Worm (Caenorhabditis elegans) whole organism, L4 larva: ENCODE data around the gene msra-1.

Experiments used
- D1046.2 ChIP-seq: fragments of 200-800 bp; sonication (Bioruptor generic); IDR thresholded peaks from 2 replicates; pipeline ENCODE4 v1.3.6; 2022; ENCODE audit warnings: missing genetic modification characterization, missing compliant biosample characterization
- F10B5.3 ChIP-seq: sonication (generic microtip); optimal IDR thresholded peaks from 2 replicates; lab custom pipeline; 2016; ENCODE audit warnings: mild to moderate bottlenecking, missing genetic modification characterization, missing compliant biosample characterization
- F44E2.7 ChIP-seq: fragments of 200-800 bp; sonication (Bioruptor generic); IDR thresholded peaks from 2 replicates; pipeline ENCODE4 v2.1.2; 2022; ENCODE audit warnings: missing genetic modification characterization, missing compliant biosample characterization
- F49E8.2 ChIP-seq: sonication (generic microtip); optimal IDR thresholded peaks from 2 replicates; lab custom pipeline; 2016; ENCODE audit warnings: missing compliant biosample characterization, mild to moderate bottlenecking, missing genetic modification characterization, borderline replicate concordance
- R02D3.7 ChIP-seq: fragments of 150-350 bp; sonication (generic microtip); optimal IDR thresholded peaks from 3 replicates; lab custom pipeline; 2014; ENCODE audit warnings: missing biosample characterization, missing genetic modification characterization
- T26A8.4 ChIP-seq: fragments of 200-800 bp; sonication (Bioruptor generic); IDR thresholded peaks from 2 replicates; pipeline ENCODE4 v1.3.6; 2022; ENCODE audit warnings: missing genetic modification characterization, missing compliant biosample characterization
- Y5F2A.4 ChIP-seq: fragments of 200-800 bp; sonication (Bioruptor generic); optimal IDR thresholded peaks from 2 replicates; lab custom pipeline; 2018; ENCODE audit warnings: mild to moderate bottlenecking, missing genetic modification characterization, missing compliant biosample characterization
- ZK337.2 ChIP-seq: fragments of 200-800 bp; sonication (Bioruptor generic); IDR thresholded peaks from 2 replicates; pipeline ENCODE4 v1.3.6; 2022; ENCODE audit warnings: missing genetic modification reagents, missing genetic modification characterization, missing compliant biosample characterization
- aha-1 ChIP-seq: fragments of 150-350 bp; peaks from one replicate; lab custom pipeline; 2014; ENCODE audit warnings: missing biosample characterization, missing genetic modification characterization
- aly-2 ChIP-seq: sonication (generic microtip); optimal IDR thresholded peaks from 2 replicates; lab custom pipeline; 2018; ENCODE audit warnings: missing biosample characterization, missing genetic modification characterization
- ama-1 ChIP-seq: fragments of 150-350 bp; optimal IDR thresholded peaks from 2 replicates; lab custom pipeline; 2014; ENCODE audit warnings: inconsistent platforms, mixed read lengths
- arid-1 ChIP-seq: fragments of 200-800 bp; sonication (Bioruptor generic); conservative IDR thresholded peaks from 2 replicates; pipeline ENCODE4 v1.3.6; 2022; ENCODE audit warnings: missing genetic modification reagents, missing genetic modification characterization, missing compliant biosample characterization
- attf-4 ChIP-seq: sonication (generic microtip); optimal IDR thresholded peaks from 3 replicates; lab custom pipeline; 2017; ENCODE audit warnings: missing biosample characterization, missing genetic modification characterization
- ceh-20 ChIP-seq: fragments of 200-800 bp; sonication (Bioruptor generic); IDR thresholded peaks from 2 replicates; pipeline ENCODE4 v1.3.6; 2022; ENCODE audit warnings: missing genetic modification reagents, missing genetic modification characterization, missing compliant biosample characterization
- ceh-28 ChIP-seq: fragments of 150-350 bp; optimal IDR thresholded peaks from 2 replicates; lab custom pipeline; 2014; ENCODE audit warnings: missing biosample characterization, missing genetic modification reagents, missing genetic modification characterization
- ceh-32 ChIP-seq: sonication (generic microtip); optimal IDR thresholded peaks from 2 replicates; lab custom pipeline; 2016; ENCODE audit warnings: mild to moderate bottlenecking, missing genetic modification characterization, missing compliant biosample characterization; ENCODE audit not compliant: poor library complexity
- ceh-44 ChIP-seq: fragments of 200-800 bp; sonication (Bioruptor generic); IDR thresholded peaks from 2 replicates; pipeline ENCODE4 v1.3.6; 2022; ENCODE audit warnings: missing genetic modification reagents, missing genetic modification characterization, missing compliant biosample characterization
- ceh-62 ChIP-seq: sonication (generic microtip); optimal IDR thresholded peaks from 2 replicates; lab custom pipeline; 2017; ENCODE audit warnings: missing biosample characterization, missing genetic modification characterization
- ceh-82 ChIP-seq: sonication (generic microtip); optimal IDR thresholded peaks from 2 replicates; lab custom pipeline; 2017; ENCODE audit warnings: missing biosample characterization, missing genetic modification characterization
- ctbp-1 ChIP-seq: fragments of 200-800 bp; sonication (Bioruptor generic); IDR thresholded peaks from 2 replicates; pipeline ENCODE4 v1.3.6; 2022; ENCODE audit warnings: missing genetic modification reagents, missing genetic modification characterization, missing compliant biosample characterization
- daf-19 ChIP-seq: fragments of 200-800 bp; sonication (Bioruptor generic); conservative IDR thresholded peaks from 2 replicates; pipeline ENCODE4 v1.3.6; 2022; ENCODE audit warnings: missing genetic modification characterization, missing compliant biosample characterization
- daf-8 ChIP-seq: fragments of 200-800 bp; sonication (Bioruptor generic); IDR thresholded peaks from 2 replicates; pipeline ENCODE4 v1.3.6; 2022; ENCODE audit warnings: missing genetic modification characterization, missing compliant biosample characterization
- dmd-8 ChIP-seq: fragments of 200-800 bp; sonication (Bioruptor generic); IDR thresholded peaks from 2 replicates; pipeline ENCODE4 v1.3.6; 2022; ENCODE audit warnings: missing genetic modification characterization, missing compliant biosample characterization
- dmd-9 ChIP-seq: fragments of 200-800 bp; sonication (Bioruptor generic); IDR thresholded peaks from 2 replicates; pipeline ENCODE4 v1.3.6; 2022; ENCODE audit warnings: missing genetic modification reagents, missing genetic modification characterization, missing compliant biosample characterization
- egl-43 ChIP-seq: fragments of 200-800 bp; sonication (Bioruptor generic); IDR thresholded peaks from 2 replicates; pipeline ENCODE4 v1.3.6; 2022; ENCODE audit warnings: missing genetic modification reagents, missing genetic modification characterization, missing compliant biosample characterization
- fkh-10 ChIP-seq: fragments of 150-350 bp; optimal IDR thresholded peaks from 2 replicates; lab custom pipeline; 2014; ENCODE audit warnings: missing biosample characterization, missing genetic modification reagents, missing genetic modification characterization
- gei-8 ChIP-seq: fragments of 200-800 bp; sonication (Bioruptor generic); optimal IDR thresholded peaks from 2 replicates; lab custom pipeline; 2018; ENCODE audit warnings: mild to moderate bottlenecking, missing genetic modification characterization, missing compliant biosample characterization
- hlh-11 ChIP-seq: fragments of 200-800 bp; sonication (Bioruptor generic); optimal IDR thresholded peaks from 2 replicates; lab custom pipeline; 2018; ENCODE audit warnings: mild to moderate bottlenecking, missing genetic modification characterization, missing compliant biosample characterization
- jun-1 ChIP-seq: fragments of 150-350 bp; optimal IDR thresholded peaks from 2 replicates; lab custom pipeline; 2014; ENCODE audit warnings: missing biosample characterization, missing genetic modification reagents, missing genetic modification characterization
- lim-7 ChIP-seq: fragments of 200-800 bp; sonication (Bioruptor generic); IDR thresholded peaks from 2 replicates; pipeline ENCODE4 v1.3.6; 2022; ENCODE audit warnings: missing genetic modification characterization, missing compliant biosample characterization
- lin-13 ChIP-seq: fragments of 150-350 bp; optimal IDR thresholded peaks from 2 replicates; lab custom pipeline; 2014; ENCODE audit warnings: missing biosample characterization, missing genetic modification reagents, missing genetic modification characterization
- lin-39 ChIP-seq: fragments of 150-350 bp; optimal IDR thresholded peaks from 2 replicates; lab custom pipeline; 2014; ENCODE audit warnings: missing biosample characterization, missing genetic modification reagents, missing genetic modification characterization
- lsy-2 ChIP-seq, 2 experiments: fragments of 150-350 bp in 1 of 2; sonication (generic microtip) in 1 of 2; optimal IDR thresholded peaks; 2 replicates each; lab custom pipeline; 2014 to 2017; ENCODE audit warnings: missing biosample characterization in 2 of 2, missing genetic modification characterization in 2 of 2
- madf-5 ChIP-seq, 2 experiments: fragments of 200-800 bp; sonication (Bioruptor generic); IDR thresholded peaks; 2 replicates each; pipeline ENCODE4 v1.3.6; 2022; ENCODE audit warnings: missing compliant biosample characterization in 2 of 2, missing genetic modification characterization in 2 of 2
- mep-1 ChIP-seq: fragments of 150-350 bp; sonication (generic microtip); optimal IDR thresholded peaks from 3 replicates; lab custom pipeline; 2014; ENCODE audit warnings: missing biosample characterization, missing genetic modification characterization
- mxl-2 ChIP-seq: fragments of 200-800 bp; sonication (Bioruptor generic); conservative IDR thresholded peaks from 2 replicates; pipeline ENCODE4 v1.3.6; 2022; ENCODE audit warnings: missing genetic modification reagents, missing genetic modification characterization, missing compliant biosample characterization
- nhr-111 ChIP-seq: fragments of 200-800 bp; sonication (Bioruptor generic); optimal IDR thresholded peaks from 2 replicates; lab custom pipeline; 2018; ENCODE audit warnings: mild to moderate bottlenecking, missing genetic modification characterization, missing compliant biosample characterization
- nhr-237 ChIP-seq: sonication (generic microtip); optimal IDR thresholded peaks from 2 replicates; lab custom pipeline; 2017; ENCODE audit warnings: missing biosample characterization, missing genetic modification characterization
- nhr-25 ChIP-seq: sonication (generic microtip); optimal IDR thresholded peaks from 2 replicates; lab custom pipeline; 2017; ENCODE audit warnings: missing genetic modification characterization, mild to moderate bottlenecking, missing compliant biosample characterization, antibody characterized with exemption, moderate library complexity, borderline replicate concordance; ENCODE audit not compliant: insufficient read depth
- nhr-28 ChIP-seq: fragments of 150-350 bp; optimal IDR thresholded peaks from 2 replicates; lab custom pipeline; 2014; ENCODE audit warnings: missing biosample characterization, missing genetic modification characterization
- nhr-6 ChIP-seq: fragments of 150-350 bp; optimal IDR thresholded peaks from 2 replicates; lab custom pipeline; 2014; ENCODE audit warnings: missing biosample characterization, missing genetic modification characterization
- nhr-77 ChIP-seq: fragments of 150-350 bp; optimal IDR thresholded peaks from 2 replicates; lab custom pipeline; 2014; ENCODE audit warnings: missing biosample characterization, missing genetic modification characterization
- pha-4 ChIP-seq, 2 experiments: fragments of 150-350 bp in 1 of 2; fragments of 200-800 bp in 1 of 2; sonication (Bioruptor generic) in 1 of 2; IDR thresholded peaks in 1 of 2; optimal IDR thresholded peaks in 1 of 2; 2 replicates each; pipeline versions ENCODE4 v1.3.6 to Lab custom; 2014 to 2022; ENCODE audit warnings: missing genetic modification characterization in 2 of 2, missing genetic modification reagents in 2 of 2, missing biosample characterization in 1 of 2, missing compliant biosample characterization in 1 of 2
- php-3 ChIP-seq: fragments of 200-800 bp; sonication (Bioruptor generic); IDR thresholded peaks from 2 replicates; pipeline ENCODE4 v1.3.6; 2022; ENCODE audit warnings: missing genetic modification reagents, missing genetic modification characterization, missing compliant biosample characterization
- pqm-1 ChIP-seq: sonication (generic microtip); optimal IDR thresholded peaks from 2 replicates; lab custom pipeline; 2017; ENCODE audit warnings: missing biosample characterization, missing genetic modification characterization
- set-16 ChIP-seq: fragments of 200-800 bp; sonication (Bioruptor generic); IDR thresholded peaks from 2 replicates; pipeline ENCODE4 v1.3.6; 2022; ENCODE audit warnings: missing genetic modification reagents, missing genetic modification characterization, missing compliant biosample characterization
- skn-1 ChIP-seq: fragments of 150-350 bp; optimal IDR thresholded peaks from 2 replicates; lab custom pipeline; 2014; ENCODE audit warnings: missing biosample characterization, missing genetic modification characterization
- unc-130 ChIP-seq: sonication (generic microtip); optimal IDR thresholded peaks from 2 replicates; lab custom pipeline; 2016; ENCODE audit warnings: missing genetic modification reagents, missing genetic modification characterization, missing compliant biosample characterization
- unc-39 ChIP-seq: sonication (generic microtip); optimal IDR thresholded peaks from 2 replicates; lab custom pipeline; 2017; ENCODE audit warnings: missing biosample characterization, missing genetic modification characterization
- vab-7 ChIP-seq: fragments of 200-800 bp; sonication (Bioruptor generic); IDR thresholded peaks from 2 replicates; pipeline ENCODE4 v1.3.6; 2022; ENCODE audit warnings: missing genetic modification reagents, missing genetic modification characterization, missing compliant biosample characterization
- zfp-3 ChIP-seq: fragments of 200-800 bp; sonication (Bioruptor generic); conservative IDR thresholded peaks from 2 replicates; pipeline ENCODE4 v1.3.6; 2022; ENCODE audit warnings: missing genetic modification reagents, missing genetic modification characterization, missing compliant biosample characterization
- ztf-7 ChIP-seq: fragments of 150-350 bp; optimal IDR thresholded peaks from 2 replicates; lab custom pipeline; 2014; ENCODE audit warnings: missing biosample characterization, missing genetic modification characterization

Gene msra-1

DNA sequence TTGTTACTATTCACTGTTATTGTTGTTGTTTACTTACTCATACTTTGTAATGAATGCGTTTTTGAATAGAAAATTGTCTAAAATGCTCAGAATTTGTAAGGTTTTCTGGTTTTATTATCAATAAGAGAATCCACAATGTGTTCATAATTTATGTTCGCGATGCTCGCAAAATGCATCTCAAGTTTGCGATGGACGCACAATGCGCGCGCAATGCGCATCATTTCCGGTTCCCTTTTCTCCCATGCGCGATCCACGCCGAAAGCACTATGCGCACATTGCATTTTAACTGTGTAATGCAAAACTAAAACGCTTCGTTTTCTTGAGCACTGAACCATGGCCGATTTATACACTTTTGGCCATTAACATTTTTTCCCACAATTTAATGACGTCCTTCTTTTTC is 44.4 kb downstream of the msra-1 start (continued):
- TF ChIP-seq F10B5.3 (tag; lab: Kevin White, UChicago) (no peak), ceh-32 (tag; lab: Kevin White, UChicago) (no peak), ceh-28 (tag; lab: Kevin White, UChicago) (no peak), hlh-11 (tag; lab: Kevin White, UChicago) (no peak), vab-7 (GFP tag; lab: Robert Waterston, UW) (peak; percentile 33; the same call in 1 of the 2 replicates), T26A8.4 (no peak), dmd-8 (GFP tag; lab: Robert Waterston, UW) (0 out of 2 replicates have a peak, but pooled peaks have one; percentile 38), jun-1 (no peak), aha-1 (no peak), unc-39 (no peak), aly-2 (tag; lab: Kevin White, UChicago) (no peak), fkh-10 (GFP tag; lab: Kevin White, UChicago) (no peak), mep-1 (tag; lab: Kevin White, UChicago) (no peak), ceh-62 (tag; lab: Kevin White, UChicago) (no peak), ceh-82 (tag; lab: Kevin White, UChicago) (no peak), arid-1 (GFP tag; lab: Robert Waterston, UW) (peak; percentile 64; the same call in 1 of the 2 replicates), skn-1 (tag; lab: Kevin White, UChicago) (no peak), egl-43 (peak; percentile 77; the same call in 1 of the 2 replicates), D1046.2 (GFP tag; lab: Robert Waterston, UW) (no peak), F49E8.2 (tag; lab: Kevin White, UChicago) (no peak), lin-39 (tag; lab: Kevin White, UChicago) (no peak), ZK337.2 (GFP tag; lab: Robert Waterston, UW) (no peak), R02D3.7 (tag; lab: Kevin White, UChicago) (no peak), mxl-2 (GFP tag; lab: Robert Waterston, UW) (no peak), Y5F2A.4 (GFP tag; lab: Kevin White, UChicago) (no peak), ztf-7 (tag; lab: Kevin White, UChicago) (no peak), lim-7 (0 out of 2 replicates have a peak, but pooled peaks have one; percentile 39), daf-19 (peak; percentile 67; the same call in 1 of the 2 replicates), dmd-9 (GFP tag; lab: Robert Waterston, UW) (no peak), ama-1 (lab: Kevin White, UChicago) (no peak), nhr-237 (no peak), lsy-2 (tag; optimal IDR thresholded peaks at IDR 0.05; lab: Kevin White, UChicago) (no peak), pqm-1 (tag; lab: Kevin White, UChicago) (no peak), ceh-20 (GFP tag; lab: Robert Waterston, UW) (0 out of 2 replicates have a peak, but pooled peaks have one; percentile 35), nhr-6 (tag; lab: Kevin White, UChicago) (no peak), php-3 (GFP tag; lab: Robert Waterston, UW) (0 out of 2 replicates have a peak, but pooled peaks have one; percentile 43), attf-4 (tag; lab: Kevin White, UChicago) (no peak), ceh-44 (GFP tag; lab: Robert Waterston, UW) (no peak), madf-5 (GFP tag; IDR thresholded peaks at IDR 0.05; lab: Robert Waterston, UW) (0 out of 4 replicates have a peak, but pooled peaks of 1 of the 2 experiments have one; percentile 21), zfp-3 (GFP tag; lab: Robert Waterston, UW) (0 out of 2 replicates have a peak, but pooled peaks have one; percentile 43), nhr-111 (GFP tag; lab: Kevin White, UChicago) (no peak), nhr-28 (tag; lab: Kevin White, UChicago) (no peak), pha-4 (GFP tag; IDR thresholded peaks at IDR 0.05; lab: Robert Waterston, UW) (no peak), pha-4 (tag; optimal IDR thresholded peaks at IDR 0.05; lab: Kevin White, UChicago) (no peak), lin-13 (no peak), ctbp-1 (peak; percentile 76), nhr-25 (tag; lab: Kevin White, UChicago) (no peak), nhr-77 (no peak), unc-130 (no peak), F44E2.7 (GFP tag; lab: Robert Waterston, UW) (no peak), daf-8 (GFP tag; lab: Robert Waterston, UW) (no peak), gei-8 (GFP tag; lab: Kevin White, UChicago) (peak; percentile 64), set-16 (GFP tag; lab: Robert Waterston, UW) (no peak)
